Worm (Caenorhabditis elegans): Measurements from ENCODE around the gene K08H2.2.

- no peak for TF ChIP-seq ztf-29 (GFP tag; IDR thresholded peaks at IDR 0.05)
- no peak for TF ChIP-seq T22C8.4 (GFP tag; IDR thresholded peaks at IDR 0.05)
- TF ChIP-seq flt-1 (GFP tag; IDR thresholded peaks at IDR 0.05) = no peak
- TF ChIP-seq ref-1 (GFP tag; conservative IDR thresholded peaks at IDR 0.05) = no peak
- TF ChIP-seq ztf-23 (GFP tag; IDR thresholded peaks at IDR 0.05) = no peak
- no peak for TF ChIP-seq med-1 (GFP tag; optimal IDR thresholded peaks at IDR 0.05; ENCODE audit: insufficient read depth)
- no peak for TF ChIP-seq klf-2 (GFP tag; conservative IDR thresholded peaks at IDR 0.05)
- TF ChIP-seq tab-1 (GFP tag; IDR thresholded peaks at IDR 0.05) = no peak
Measured at ce11 chrX:13269586-13269985, 34.8 kb upstream of the K08H2.2 start, which contains the start of gene cyp-14A2.

Measured in whole organism, midembryonic.